Worm (Caenorhabditis elegans): ENCODE results near the gene ric-8.

The ric-8 gene

DNA sequence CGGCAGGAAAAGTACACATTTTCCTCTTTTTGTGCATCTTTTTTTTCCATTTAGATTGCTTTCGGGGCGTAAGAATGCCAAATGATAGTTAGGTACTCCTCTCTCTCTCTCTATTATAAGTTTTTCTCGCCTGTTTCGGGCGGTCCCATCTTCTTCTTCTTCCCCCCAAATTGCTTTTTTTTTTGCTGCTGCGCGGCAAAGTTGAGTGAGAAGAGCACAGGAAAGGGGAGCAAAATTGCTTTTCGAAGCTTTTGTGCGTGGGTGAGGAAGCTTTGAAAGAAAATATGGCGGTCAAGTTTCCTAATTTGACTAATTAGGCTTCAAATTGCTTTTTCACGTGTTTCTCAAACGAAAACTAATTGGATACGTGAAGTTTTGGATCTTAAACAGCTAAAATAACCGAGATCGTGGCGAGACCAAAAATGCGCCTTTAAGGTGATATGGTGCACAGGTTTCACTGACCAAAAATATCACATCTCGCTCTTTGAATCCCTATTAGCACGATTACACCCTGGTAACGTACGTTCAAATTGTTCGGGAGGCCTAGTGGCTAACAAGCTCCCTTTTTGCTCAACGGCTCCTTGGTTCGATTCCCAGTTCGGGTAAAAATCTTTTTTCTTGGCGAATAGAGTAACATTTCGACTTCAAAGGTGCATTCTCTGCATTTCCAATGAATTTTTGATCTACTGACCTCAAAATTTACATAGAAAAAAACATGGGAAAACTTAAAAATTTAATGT, 13.8 kb downstream of the ric-8 start:
- TF ChIP-seq pes-1 (GFP tag; IDR thresholded peaks at IDR 0.05), result peak; percentile 16; the same call in 1 of the 2 replicates
- TF ChIP-seq ceh-36 (tag; optimal IDR thresholded peaks at IDR 0.05), result no peak

DNA sequence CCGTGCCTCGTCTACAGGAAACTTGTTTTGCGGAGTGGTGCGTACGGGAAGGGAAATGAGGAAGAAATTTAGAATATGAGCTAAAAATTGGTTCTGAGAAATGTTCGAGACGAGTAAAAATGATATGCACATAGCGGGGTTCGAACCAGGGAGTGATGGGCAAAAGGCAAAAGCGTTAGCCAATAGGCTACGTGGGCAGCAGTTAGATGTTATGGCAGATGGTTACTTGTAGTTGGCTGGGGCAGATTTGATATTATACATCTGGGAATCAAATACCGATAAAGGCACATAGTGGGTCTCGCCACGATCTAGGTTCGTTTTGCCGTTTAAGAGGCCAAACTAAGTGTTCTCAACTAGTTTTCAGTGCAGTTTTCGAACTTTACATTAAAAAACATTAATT, 14.5 kb downstream of the ric-8 start:
- TF ChIP-seq ceh-13 (GFP tag; optimal IDR thresholded peaks at IDR 0.05) (no peak), tbx-11 (GFP tag; IDR thresholded peaks at IDR 0.05) (peak; percentile 55; the same call in 1 of the 2 replicates), hmbx-1 (tag; optimal IDR thresholded peaks at IDR 0.05) (no peak), ama-1 (optimal IDR thresholded peaks at IDR 0.05) (no peak), tra-4 (tag; optimal IDR thresholded peaks at IDR 0.05) (no peak), pes-1 (GFP tag; IDR thresholded peaks at IDR 0.05) (peak; percentile 82), hmg-4 (GFP tag; optimal IDR thresholded peaks at IDR 0.05) (no peak), scrt-1 (GFP tag; IDR thresholded peaks at IDR 0.05) (peak; percentile 32; the same call in 1 of the 2 replicates), B0310.2 (tag; optimal IDR thresholded peaks at IDR 0.05) (peak; percentile 35), tbx-37 (GFP tag; conservative IDR thresholded peaks at IDR 0.05) (0 out of 2 replicates have a peak, but pooled peaks have one; percentile 20), flt-1 (GFP tag; IDR thresholded peaks at IDR 0.05) (peak; percentile 77), sea-1 (GFP tag; conservative IDR thresholded peaks at IDR 0.05) (peak; percentile 54; the same call in 1 of the 2 replicates), ets-7 (tag; optimal IDR thresholded peaks at IDR 0.05) (no peak), ceh-36 (tag; optimal IDR thresholded peaks at IDR 0.05) (no peak), aly-1 (tag; optimal IDR thresholded peaks at IDR 0.05) (peak; percentile 37), F13C5.2 (tag; optimal IDR thresholded peaks at IDR 0.05) (no peak), hnd-1 (tag; optimal IDR thresholded peaks at IDR 0.05) (no peak)

DNA sequence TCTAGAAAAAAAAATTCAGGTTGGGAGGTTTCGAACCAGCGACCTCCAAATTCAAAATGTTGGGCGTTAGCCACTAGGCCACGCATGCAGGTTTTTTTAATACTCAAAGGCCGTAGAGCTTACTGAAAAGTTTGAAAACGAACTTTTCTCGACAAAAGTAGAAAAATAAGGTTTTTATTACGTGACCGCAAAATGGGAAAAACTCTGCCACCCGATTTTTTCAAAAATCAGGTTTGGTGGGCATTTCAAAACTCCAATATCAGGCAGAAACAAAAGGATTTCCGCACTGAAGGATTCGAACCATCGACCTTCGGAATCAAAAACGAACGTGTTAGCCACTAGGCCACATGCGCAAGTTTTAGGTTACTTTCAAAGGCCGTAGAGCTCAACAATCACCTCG, 16.0 kb downstream of the ric-8 start:
- no peak for TF ChIP-seq ceh-13 (GFP tag; optimal IDR thresholded peaks at IDR 0.05)
- 0 out of 2 replicates have a peak, but pooled peaks have one; percentile 54 for TF ChIP-seq pes-1 (GFP tag; IDR thresholded peaks at IDR 0.05)
- no peak for TF ChIP-seq aly-1 (tag; optimal IDR thresholded peaks at IDR 0.05)

DNA sequence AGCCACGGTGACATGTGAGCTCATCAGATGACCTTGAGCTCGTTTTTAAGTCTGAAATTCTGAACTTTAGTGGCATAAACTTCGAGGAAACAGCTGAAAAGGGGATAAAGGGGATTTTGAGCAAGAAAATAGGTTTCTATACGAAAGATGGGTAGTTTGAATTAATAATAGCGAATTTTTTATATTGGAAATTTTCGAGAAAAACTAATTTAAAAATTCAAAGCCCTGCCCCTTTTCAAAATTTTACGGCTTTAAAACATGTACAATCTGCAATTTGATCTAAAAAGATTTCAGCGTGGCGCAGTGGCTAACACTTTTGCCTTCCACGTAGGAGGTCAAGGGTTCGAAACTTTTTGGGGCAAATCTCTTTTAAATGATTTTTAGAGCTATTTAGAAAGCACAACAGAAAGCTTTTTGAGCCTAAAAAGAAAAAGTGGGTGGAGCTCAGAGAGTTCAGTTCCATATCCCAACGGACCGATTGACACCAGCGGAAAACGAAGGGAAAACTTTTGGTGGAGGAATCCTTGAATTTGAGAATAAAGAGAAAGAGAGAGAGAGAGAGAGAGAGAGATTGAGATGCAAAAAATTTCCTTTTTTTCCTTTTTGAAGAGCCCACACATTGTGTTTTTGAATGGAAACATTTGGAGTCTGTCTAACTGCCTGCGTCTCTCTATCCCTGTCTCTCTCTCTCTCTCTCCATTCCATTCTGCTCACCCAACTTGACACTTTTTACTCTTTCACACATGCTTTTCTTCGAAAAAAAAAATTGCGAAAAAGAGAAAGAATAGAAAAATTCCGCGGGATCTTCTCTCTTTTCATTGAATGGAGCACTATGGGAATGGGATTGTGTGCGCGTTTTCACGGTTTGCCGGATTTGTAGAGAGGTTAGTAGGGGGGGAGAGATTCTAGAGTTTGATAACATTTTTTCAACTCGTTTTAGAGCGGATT, 21.5 kb downstream of the ric-8 start, which contains the start of gene Y69A2AR.31:
Gene Y69A2AR.31 (minus strand): TSS at position 51 of the 948 bp plus-strand sequence.
- TF ChIP-seq scrt-1 (GFP tag; IDR thresholded peaks at IDR 0.05) (no peak), hmbx-1 (tag; optimal IDR thresholded peaks at IDR 0.05) (no peak), flt-1 (GFP tag; IDR thresholded peaks at IDR 0.05) (no peak), ceh-36 (tag; optimal IDR thresholded peaks at IDR 0.05) (no peak), ama-1 (optimal IDR thresholded peaks at IDR 0.05) (no peak), pes-1 (GFP tag; IDR thresholded peaks at IDR 0.05) (no peak), ets-7 (tag; optimal IDR thresholded peaks at IDR 0.05) (no peak), tra-4 (tag; optimal IDR thresholded peaks at IDR 0.05) (no peak), F13C5.2 (tag; optimal IDR thresholded peaks at IDR 0.05) (no peak), tbx-11 (GFP tag; IDR thresholded peaks at IDR 0.05) (no peak), B0310.2 (tag; optimal IDR thresholded peaks at IDR 0.05) (no peak), hmg-4 (GFP tag; optimal IDR thresholded peaks at IDR 0.05) (no peak), ceh-13 (GFP tag; optimal IDR thresholded peaks at IDR 0.05) (no peak), hnd-1 (tag; optimal IDR thresholded peaks at IDR 0.05) (no peak), tbx-37 (GFP tag; conservative IDR thresholded peaks at IDR 0.05) (no peak), aly-1 (tag; optimal IDR thresholded peaks at IDR 0.05) (no peak), sea-1 (GFP tag; conservative IDR thresholded peaks at IDR 0.05) (no peak)

DNA sequence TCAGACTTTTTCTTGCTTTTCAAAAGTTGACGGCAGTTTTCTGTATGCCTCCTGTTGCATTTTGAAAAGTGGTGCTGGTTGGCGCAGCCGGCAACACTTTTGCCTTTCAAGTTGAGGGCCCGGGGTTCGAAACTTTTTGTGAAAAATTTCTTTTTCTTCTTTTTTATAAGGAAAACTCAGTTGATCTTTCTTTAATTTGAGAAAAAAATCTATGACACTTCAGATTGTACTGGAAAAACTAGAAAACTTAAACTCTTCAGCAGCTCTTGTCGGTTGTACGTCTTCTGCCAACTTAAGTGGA, 22.1 kb downstream of the ric-8 start:
- TF ChIP-seq hmbx-1 (tag; optimal IDR thresholded peaks at IDR 0.05) (no peak), flt-1 (GFP tag; IDR thresholded peaks at IDR 0.05) (no peak), scrt-1 (GFP tag; IDR thresholded peaks at IDR 0.05) (no peak), aly-1 (tag; optimal IDR thresholded peaks at IDR 0.05) (no peak), hnd-1 (tag; optimal IDR thresholded peaks at IDR 0.05) (no peak), sea-1 (GFP tag; conservative IDR thresholded peaks at IDR 0.05) (no peak), F13C5.2 (tag; optimal IDR thresholded peaks at IDR 0.05) (no peak), ceh-36 (tag; optimal IDR thresholded peaks at IDR 0.05) (no peak), hmg-4 (GFP tag; optimal IDR thresholded peaks at IDR 0.05) (no peak), ets-7 (tag; optimal IDR thresholded peaks at IDR 0.05) (no peak), tbx-11 (GFP tag; IDR thresholded peaks at IDR 0.05) (no peak), ama-1 (optimal IDR thresholded peaks at IDR 0.05) (no peak), B0310.2 (tag; optimal IDR thresholded peaks at IDR 0.05) (no peak), tra-4 (tag; optimal IDR thresholded peaks at IDR 0.05) (no peak), pes-1 (GFP tag; IDR thresholded peaks at IDR 0.05) (no peak), ceh-13 (GFP tag; optimal IDR thresholded peaks at IDR 0.05) (no peak), tbx-37 (GFP tag; conservative IDR thresholded peaks at IDR 0.05) (no peak)

DNA sequence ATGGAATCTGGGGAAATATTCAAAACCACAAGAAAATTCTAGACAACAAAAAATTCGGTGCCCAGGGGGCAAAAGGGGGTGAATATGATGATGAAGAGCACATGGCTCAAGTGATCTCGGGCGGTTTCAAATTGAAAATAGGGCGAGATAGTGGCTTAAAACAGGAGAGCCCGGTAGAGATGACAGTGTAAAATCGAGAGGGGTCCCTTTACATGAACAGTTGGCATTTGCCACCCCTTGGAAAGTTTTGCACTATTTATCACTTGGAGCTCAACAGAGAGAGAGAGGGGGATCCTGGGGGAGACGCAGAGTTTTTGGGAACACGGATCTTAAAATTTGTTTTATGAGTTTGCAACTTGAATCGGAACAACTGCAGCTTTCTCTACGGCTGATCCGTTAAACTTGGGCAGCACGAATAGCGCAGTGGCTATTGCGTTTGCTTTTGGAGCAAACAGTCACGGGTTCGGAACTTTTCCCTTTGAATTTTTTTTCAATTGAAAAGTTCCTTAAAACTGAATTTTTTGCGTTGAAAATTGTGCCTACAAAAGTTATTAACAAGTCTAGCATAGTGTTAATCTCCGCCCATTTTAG, 22.7 kb downstream of the ric-8 start:
- TF ChIP-seq tbx-37 (GFP tag; conservative IDR thresholded peaks at IDR 0.05) (no peak), ceh-36 (tag; optimal IDR thresholded peaks at IDR 0.05) (no peak), ceh-13 (GFP tag; optimal IDR thresholded peaks at IDR 0.05) (no peak), tra-4 (tag; optimal IDR thresholded peaks at IDR 0.05) (no peak), B0310.2 (tag; optimal IDR thresholded peaks at IDR 0.05) (no peak), hmg-4 (GFP tag; optimal IDR thresholded peaks at IDR 0.05) (no peak)

DNA sequence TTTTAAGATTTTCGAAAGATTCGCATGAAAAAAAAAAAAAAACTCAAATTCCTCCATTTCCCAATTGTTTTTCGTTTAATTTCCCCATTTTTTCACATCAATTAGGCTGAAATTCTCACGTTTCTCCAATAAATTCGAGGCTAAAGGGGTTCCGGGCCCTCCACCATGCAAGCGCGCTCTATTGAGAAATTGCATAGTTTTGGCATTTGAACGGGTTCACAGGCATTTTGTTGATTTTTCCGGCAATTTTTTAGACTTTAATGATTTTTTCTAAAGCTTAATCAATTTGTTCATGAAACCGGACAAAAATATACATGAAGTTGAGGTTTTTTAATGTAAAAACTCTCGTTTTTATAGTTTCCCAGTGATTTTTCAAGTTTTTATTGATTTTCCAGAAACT, 23.4 kb downstream of the ric-8 start:
- TF ChIP-seq B0310.2 (tag; optimal IDR thresholded peaks at IDR 0.05) (no peak), aly-1 (tag; optimal IDR thresholded peaks at IDR 0.05) (no peak), tbx-11 (GFP tag; IDR thresholded peaks at IDR 0.05) (no peak), hnd-1 (tag; optimal IDR thresholded peaks at IDR 0.05) (no peak), F13C5.2 (tag; optimal IDR thresholded peaks at IDR 0.05) (no peak), hmg-4 (GFP tag; optimal IDR thresholded peaks at IDR 0.05) (no peak), ceh-36 (tag; optimal IDR thresholded peaks at IDR 0.05) (no peak), ceh-13 (GFP tag; optimal IDR thresholded peaks at IDR 0.05) (no peak), tra-4 (tag; optimal IDR thresholded peaks at IDR 0.05) (no peak), ets-7 (tag; optimal IDR thresholded peaks at IDR 0.05) (no peak), ama-1 (optimal IDR thresholded peaks at IDR 0.05) (no peak), hmbx-1 (tag; optimal IDR thresholded peaks at IDR 0.05) (no peak), sea-1 (GFP tag; conservative IDR thresholded peaks at IDR 0.05) (no peak), scrt-1 (GFP tag; IDR thresholded peaks at IDR 0.05) (no peak), pes-1 (GFP tag; IDR thresholded peaks at IDR 0.05) (no peak), tbx-37 (GFP tag; conservative IDR thresholded peaks at IDR 0.05) (no peak), flt-1 (GFP tag; IDR thresholded peaks at IDR 0.05) (no peak)
